Worm (Caenorhabditis elegans) whole organism, dauer: ENCODE data around the gene snap-29.

ENCODE experiments used
- unc-62 ChIP-seq: sonication (generic microtip); optimal IDR thresholded peaks from 2 replicates; lab custom pipeline; 2017; ENCODE audit warnings: missing biosample characterization, missing genetic modification reagents, missing genetic modification characterization

snap-29 gene

ce11 chrIII:8801864-8802818, 26.1 kb downstream of the snap-29 start:
- peak; percentile 14 for TF ChIP-seq unc-62 (GFP tag; lab: Kevin White, UChicago)

DNA sequence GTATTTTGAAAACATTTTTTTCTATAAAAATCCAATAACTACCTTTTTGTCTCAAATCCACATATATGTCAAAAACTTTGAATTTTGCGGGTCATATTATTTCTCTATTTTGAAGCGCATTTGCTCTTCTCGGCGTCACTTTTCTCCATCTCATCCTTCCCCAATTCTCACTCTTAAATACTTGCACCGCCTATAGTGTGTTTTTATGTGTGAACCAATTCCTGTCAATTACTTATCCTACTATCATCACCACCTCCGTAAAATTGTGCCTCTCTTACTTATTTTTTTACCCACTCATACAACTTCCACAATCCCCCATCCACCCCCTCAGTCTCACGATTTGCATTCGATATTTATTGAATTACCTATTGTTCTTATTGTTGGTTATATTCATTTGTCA, 29.8 kb downstream of the snap-29 start:
- no peak for TF ChIP-seq unc-62 (GFP tag; lab: Kevin White, UChicago)

DNA sequence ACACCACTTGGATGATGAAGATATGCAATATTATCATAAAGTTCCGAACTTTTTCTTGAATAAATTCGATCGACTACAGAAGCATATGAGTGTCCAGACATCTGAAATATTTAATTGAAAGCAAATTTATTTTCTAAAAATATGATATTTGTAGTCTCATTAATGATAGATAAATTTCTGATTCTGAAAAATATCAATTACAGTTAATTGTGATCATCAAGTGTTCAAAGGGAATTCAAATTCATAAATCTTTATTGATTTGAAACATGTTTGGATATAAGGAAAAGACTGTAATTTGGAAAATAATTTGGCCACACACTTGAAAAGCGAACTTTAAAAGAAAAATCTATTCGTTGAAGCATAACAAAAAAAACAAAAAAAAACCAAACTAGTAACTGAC, 31.2 kb downstream of the snap-29 start, which contains the start of gene F54F2.7:
F54F2.7 (minus strand) TSS at position 101 of the 400 bp plus-strand sequence.
- no peak for TF ChIP-seq unc-62 (GFP tag; lab: Kevin White, UChicago)

DNA sequence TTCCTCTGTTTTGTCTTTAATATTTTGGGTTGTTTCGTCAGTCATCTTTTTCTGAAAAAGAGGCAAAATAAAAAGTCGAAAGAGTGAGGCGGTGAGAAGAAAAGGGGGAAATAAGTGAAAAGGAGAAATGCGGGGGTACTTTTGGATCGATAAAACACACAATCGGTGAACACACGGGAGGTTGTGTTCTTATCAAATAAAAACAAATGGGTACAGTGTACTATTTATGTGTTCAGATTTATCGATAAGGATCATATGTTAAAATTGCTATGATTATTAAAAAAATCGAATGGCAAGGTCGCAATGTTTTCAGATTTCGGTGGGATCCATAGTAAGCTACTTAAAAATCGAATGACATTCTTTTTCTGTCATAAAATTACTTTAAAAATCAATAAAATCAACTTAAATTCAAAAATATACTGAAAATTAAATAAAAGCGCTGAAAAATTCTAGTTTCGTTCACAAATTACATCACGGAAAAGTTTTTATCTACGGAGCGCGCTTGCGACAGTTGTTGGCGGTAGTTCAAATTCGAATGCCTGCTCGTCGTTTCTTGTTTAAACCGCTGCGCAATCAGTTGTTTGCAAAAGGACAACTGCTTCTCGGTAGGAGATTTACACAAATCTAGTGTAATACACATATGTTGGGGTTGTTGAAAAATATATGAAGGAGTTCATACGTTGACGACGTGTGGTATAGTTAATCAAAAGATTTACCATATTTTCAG, 33.4 kb downstream of the snap-29 start, which contains the start of gene prx-19:
prx-19 (minus strand) TSS at position 51 of the 727 bp plus-strand sequence.
- TF ChIP-seq unc-62 (GFP tag; lab: Kevin White, UChicago) = no peak

- no peak for TF ChIP-seq unc-62 (GFP tag; lab: Kevin White, UChicago)
Observed at ce11 chrIII:8811111-8811510, 35.1 kb downstream of the snap-29 start.

ce11 chrIII:8815699-8816098, 39.6 kb downstream of the snap-29 start:
- TF ChIP-seq unc-62 (GFP tag; lab: Kevin White, UChicago) = no peak

DNA sequence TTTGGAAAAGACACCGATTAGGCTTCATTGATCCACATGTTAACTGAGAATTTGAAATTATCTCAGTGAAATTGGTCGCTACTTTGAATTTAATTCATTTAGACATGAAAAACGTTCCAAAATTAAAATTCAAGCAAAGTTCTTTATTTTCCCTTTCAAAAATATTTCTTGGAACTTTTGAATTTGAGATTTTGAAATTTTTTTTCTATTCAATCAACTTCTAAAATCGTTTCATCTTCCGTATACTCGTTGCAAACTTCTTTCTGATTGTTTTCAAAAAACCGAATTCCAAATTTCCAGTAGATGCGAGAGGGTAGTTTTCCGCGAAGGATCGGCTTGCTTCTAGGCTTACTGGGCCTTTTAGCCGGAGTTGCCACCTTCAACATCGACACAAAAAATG, 42.5 kb downstream of the snap-29 start, which contains the start of gene pat-2:
pat-2 (plus strand) TSS at position 301 of the 400 bp plus-strand sequence.
- TF ChIP-seq unc-62 (GFP tag; lab: Kevin White, UChicago) = no peak

DNA sequence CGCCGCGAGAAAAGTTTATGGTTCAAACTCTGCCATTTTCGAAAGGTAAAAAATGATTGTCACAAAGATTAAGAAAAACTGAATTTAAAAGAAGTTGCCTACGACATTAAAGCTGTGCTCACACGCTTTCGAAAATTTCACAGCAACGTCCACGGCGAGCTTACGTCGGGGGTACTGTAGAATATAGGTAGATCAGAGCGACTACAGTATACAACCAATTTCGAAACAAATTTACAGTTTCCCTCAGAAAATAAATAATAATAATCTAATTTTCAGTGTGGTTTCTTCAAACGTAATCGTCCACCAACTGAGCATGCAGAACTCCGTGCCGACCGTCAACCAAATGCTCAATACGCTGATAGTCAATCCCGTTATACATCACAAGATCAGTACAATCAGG, 48.5 kb downstream of the snap-29 start:
- TF ChIP-seq unc-62 (GFP tag; lab: Kevin White, UChicago) = no peak

DNA sequence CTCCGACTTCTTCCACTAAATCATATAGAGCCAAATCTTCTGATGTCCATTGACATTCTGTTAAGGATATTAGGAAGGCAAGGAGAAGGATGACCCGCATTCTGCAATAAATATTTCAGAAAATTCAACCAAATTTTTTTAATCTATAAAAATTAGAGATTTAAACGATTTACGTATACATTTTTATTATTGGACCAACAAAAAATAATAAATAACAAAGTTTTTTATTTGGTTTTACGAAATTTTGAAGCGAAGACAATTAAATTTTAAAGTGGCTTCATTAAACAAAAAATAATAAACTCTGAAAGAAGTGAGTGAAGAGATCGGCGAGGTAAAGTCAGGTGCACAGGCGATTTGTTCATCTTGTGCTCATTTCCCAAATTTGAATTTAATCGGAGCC, 51.1 kb downstream of the snap-29 start, which contains the start of gene F54F2.9:
F54F2.9 (minus strand) TSS at position 101 of the 400 bp plus-strand sequence.
- TF ChIP-seq unc-62 (GFP tag; lab: Kevin White, UChicago) = no peak
